Worm (Caenorhabditis elegans) whole organism, mixed stage, embryonic: ENCODE measurements around the gene drd-5.

Source experiments
- M03D4.4 ChIP-seq: sonication (generic microtip); optimal IDR thresholded peaks from 2 replicates; lab custom pipeline; 2017; ENCODE audit warnings: mild to moderate bottlenecking, missing genetic modification characterization, missing compliant biosample characterization
- ceh-43 ChIP-seq: fragments of 200-800 bp; sonication (Bioruptor generic); optimal IDR thresholded peaks from 2 replicates; lab custom pipeline; 2018; ENCODE audit warnings: mild to moderate bottlenecking, missing genetic modification characterization, moderate library complexity, missing compliant biosample characterization
- elt-1 ChIP-seq: sonication (generic microtip); optimal IDR thresholded peaks from 2 replicates; lab custom pipeline; 2017; ENCODE audit warnings: missing genetic modification characterization, mild to moderate bottlenecking, missing compliant biosample characterization, antibody characterized with exemption, moderate library complexity, borderline replicate concordance; ENCODE audit not compliant: insufficient read depth
- lin-13 ChIP-seq: fragments of 150-350 bp; optimal IDR thresholded peaks from 2 replicates; lab custom pipeline; 2014; ENCODE audit warnings: missing biosample characterization, missing genetic modification characterization
- lin-32 ChIP-seq: fragments of 200-800 bp; sonication (Bioruptor generic); optimal IDR thresholded peaks from 2 replicates; lab custom pipeline; 2018; ENCODE audit warnings: mild to moderate bottlenecking, missing genetic modification characterization, missing compliant biosample characterization

DNA sequence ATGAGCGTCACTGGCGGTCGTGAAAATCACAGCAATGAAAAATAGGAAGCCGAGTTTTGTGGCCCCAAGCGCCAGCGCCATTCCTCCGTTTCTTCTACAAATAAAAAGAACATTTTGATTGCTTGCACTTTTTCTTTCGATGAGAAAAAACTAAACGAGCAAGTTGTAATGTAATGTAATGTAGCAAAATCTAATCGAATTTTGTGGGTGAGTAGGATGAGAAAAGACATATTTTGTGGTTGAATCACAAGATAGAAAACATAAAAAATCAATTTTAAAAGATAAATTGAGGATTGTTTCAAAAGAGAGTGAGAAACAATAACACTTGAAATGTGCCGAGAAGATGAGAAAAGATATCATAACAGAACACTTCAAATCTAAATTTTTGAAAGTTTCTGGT, 38.5 kb downstream of the drd-5 start, which contains the start of gene R09F10.5:
- no peak for TF ChIP-seq lin-32
- no peak for TF ChIP-seq lin-13 (tag; lab: Kevin White, UChicago)
- no peak for TF ChIP-seq ceh-43 (GFP tag; lab: Kevin White, UChicago)
- no peak for TF ChIP-seq elt-1 (tag; lab: Kevin White, UChicago)
- TF ChIP-seq M03D4.4 (tag; lab: Kevin White, UChicago): no peak
